Fruit fly (Drosophila melanogaster) whole organism, prepupa: Measurements from ENCODE around the gene spz.

Experiments
- CG1621 ChIP-seq: fragments of 200-800 bp; sonication (Bioruptor generic); optimal IDR thresholded peaks from 3 replicates; lab custom pipeline; 2018; ENCODE audit warnings: missing biosample characterization, mild to moderate bottlenecking, missing genetic modification characterization
- CG3919 ChIP-seq: fragments of 200-800 bp; sonication (Bioruptor generic); optimal IDR thresholded peaks from 3 replicates; lab custom pipeline; 2016; ENCODE audit warnings: missing biosample characterization, missing genetic modification characterization
- CG9139 ChIP-seq: fragments of 200-800 bp; sonication (Bioruptor generic); optimal IDR thresholded peaks from 3 replicates; lab custom pipeline; 2017; ENCODE audit warnings: missing biosample characterization, mild to moderate bottlenecking, missing genetic modification characterization
- OdsH ChIP-seq: fragments of 200-800 bp; sonication (Bioruptor generic); optimal IDR thresholded peaks from 3 replicates; lab custom pipeline; 2016; ENCODE audit warnings: missing biosample characterization, missing genetic modification characterization
- Sox15 ChIP-seq: fragments of 200-800 bp; sonication (Bioruptor generic); optimal IDR thresholded peaks from 3 replicates; lab custom pipeline; 2016; ENCODE audit warnings: missing biosample characterization, missing genetic modification characterization
- net ChIP-seq: fragments of 200-800 bp; sonication (Bioruptor generic); optimal IDR thresholded peaks from 3 replicates; lab custom pipeline; 2016; ENCODE audit warnings: missing biosample characterization, missing genetic modification characterization

- no peak for TF ChIP-seq net (GFP tag; lab: Kevin White, UChicago)
- TF ChIP-seq CG3919 (GFP tag; lab: Kevin White, UChicago): no peak
- TF ChIP-seq Sox15 (GFP tag; lab: Kevin White, UChicago): no peak
- TF ChIP-seq OdsH (GFP tag; lab: Kevin White, UChicago): no peak
- TF ChIP-seq CG9139 (GFP tag; lab: Kevin White, UChicago): no peak
- TF ChIP-seq CG1621 (tag; lab: Kevin White, UChicago): no peak
These were observed 6.7 kb upstream of the spz start for dm6 chr3R:27076618-27077017.
